Worm (Caenorhabditis elegans) whole organism, early embryonic: ENCODE results near the gene sre-3.

Experiments
- F13C5.2 ChIP-seq: sonication (generic microtip); optimal IDR thresholded peaks from 2 replicates; lab custom pipeline; 2017; ENCODE audit warnings: mild to moderate bottlenecking, missing genetic modification characterization, inconsistent platforms, missing compliant biosample characterization
- flt-1 ChIP-seq: fragments of 200-800 bp; sonication (Bioruptor generic); IDR thresholded peaks from 2 replicates; pipeline ENCODE4 v1.3.6; 2022; ENCODE audit warnings: missing genetic modification characterization, missing compliant biosample characterization
- tbx-37 ChIP-seq: fragments of 200-800 bp; sonication (Bioruptor generic); conservative IDR thresholded peaks from 2 replicates; pipeline ENCODE4 v1.3.6; 2022; ENCODE audit warnings: missing genetic modification reagents, missing genetic modification characterization, missing compliant biosample characterization

DNA sequence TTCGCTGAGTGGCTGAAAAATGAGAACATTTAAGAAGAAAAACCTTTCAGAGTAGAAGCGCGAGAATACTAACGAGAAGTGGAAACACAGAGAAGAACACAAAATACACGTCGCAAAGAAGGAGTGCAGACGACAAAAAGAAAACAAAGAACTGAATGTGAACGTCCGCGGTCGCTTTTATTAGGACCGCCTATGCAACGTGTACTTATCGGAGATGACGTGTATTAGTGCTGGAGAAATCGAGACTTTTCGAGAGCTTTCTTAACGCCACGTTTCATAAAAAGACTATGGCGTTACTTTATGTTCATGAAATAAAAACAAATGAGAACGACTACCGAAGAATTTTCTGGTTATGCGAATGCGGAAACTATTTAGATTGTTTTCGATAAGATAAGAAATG is 33.0 kb upstream of the sre-3 start, which contains the start of gene hsp-4:
- no peak for TF ChIP-seq tbx-37 (GFP tag; lab: Robert Waterston, UW)
- TF ChIP-seq flt-1: no peak
- TF ChIP-seq F13C5.2 (tag; lab: Kevin White, UChicago): no peak
